Fruit fly (Drosophila melanogaster) whole organism, prepupa: ENCODE results near the gene Hasp.

Experiments used
- CG10631 ChIP-seq: fragments of 200-800 bp; sonication (Bioruptor generic); optimal IDR thresholded peaks from 2 replicates; lab custom pipeline; 2016; ENCODE audit warnings: missing biosample characterization, missing genetic modification characterization
- CG11762 ChIP-seq: fragments of 200-800 bp; sonication (Bioruptor generic); optimal IDR thresholded peaks from 3 replicates; lab custom pipeline; 2016; ENCODE audit warnings: missing biosample characterization, missing genetic modification characterization; ENCODE audit not compliant: insufficient read depth
- CG34406 ChIP-seq: fragments of 200-800 bp; sonication (Bioruptor generic); optimal IDR thresholded peaks from 3 replicates; lab custom pipeline; 2016; ENCODE audit warnings: missing biosample characterization, missing genetic modification characterization
- CG7368 ChIP-seq: fragments of 200-800 bp; sonication (Bioruptor generic); optimal IDR thresholded peaks from 3 replicates; lab custom pipeline; 2016; ENCODE audit warnings: missing biosample characterization, missing genetic modification characterization
- Hr39 ChIP-seq: fragments of 200-800 bp; sonication (Bioruptor generic); optimal IDR thresholded peaks from 2 replicates; lab custom pipeline; 2016; ENCODE audit warnings: missing biosample characterization, missing genetic modification characterization
- Lpt ChIP-seq: fragments of 200-800 bp; sonication (Bioruptor generic); optimal IDR thresholded peaks from 3 replicates; lab custom pipeline; 2016; ENCODE audit warnings: missing biosample characterization, missing genetic modification characterization
- Met ChIP-seq: fragments of 200-800 bp; sonication (Bioruptor generic); optimal IDR thresholded peaks from 3 replicates; lab custom pipeline; 2016; ENCODE audit warnings: missing biosample characterization, missing genetic modification characterization
- Smox ChIP-seq: fragments of 200-800 bp; sonication (Bioruptor generic); optimal IDR thresholded peaks from 3 replicates; lab custom pipeline; 2016; ENCODE audit warnings: missing biosample characterization, missing genetic modification characterization
- ss ChIP-seq, 2 experiments: fragments of 200-800 bp; sonication (Bioruptor generic); optimal IDR thresholded peaks; 2 replicates in 1 of 2; 3 replicates in 1 of 2; lab custom pipeline; 2017 to 2018; ENCODE audit warnings: mild to moderate bottlenecking in 2 of 2, missing biosample characterization in 2 of 2, missing genetic modification characterization in 2 of 2, moderate library complexity in 1 of 2

DNA sequence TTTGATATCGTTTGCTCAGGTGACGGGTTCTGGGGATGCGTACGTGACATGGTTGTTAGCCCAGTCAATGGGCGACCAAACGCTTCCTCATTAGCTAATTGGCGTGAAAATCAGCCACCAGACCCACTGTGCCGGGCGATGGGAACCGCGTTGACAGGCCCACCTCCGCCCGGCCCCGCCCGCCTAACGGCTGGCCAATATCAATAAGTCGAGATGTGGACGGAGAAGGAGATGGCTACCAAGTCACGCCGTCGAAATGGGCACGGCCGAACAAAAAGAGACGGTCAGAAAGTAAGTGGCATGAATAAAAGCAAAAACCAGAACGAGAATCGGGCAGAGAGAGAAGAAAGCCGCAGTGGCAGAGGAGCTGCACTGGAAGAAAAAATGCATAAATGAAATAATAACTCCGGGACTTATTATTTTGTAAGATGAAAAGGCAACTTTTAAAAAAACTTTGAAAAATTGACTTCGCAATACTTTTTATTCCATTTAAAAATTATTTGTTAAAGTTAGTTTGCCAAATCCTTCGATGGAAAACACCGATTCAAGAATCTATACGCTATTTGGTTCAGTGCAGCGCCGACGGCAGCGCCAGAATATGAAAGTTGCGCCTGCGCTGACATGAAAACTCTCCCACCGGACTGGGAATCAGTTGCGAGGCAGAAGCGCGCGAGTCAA is 20.9 kb upstream of the Hasp start, which contains the start of gene CG13082:
- peak; percentile 50 to 74 for TF ChIP-seq ss (GFP tag; optimal IDR thresholded peaks at IDR 0.05; lab: Kevin White, UChicago)
- peak; percentile 87 for TF ChIP-seq CG10631 (GFP tag; lab: Kevin White, UChicago)
- peak; percentile 97 for TF ChIP-seq Met (GFP tag; lab: Kevin White, UChicago)
- peak; percentile 88 for TF ChIP-seq Lpt (GFP tag; lab: Kevin White, UChicago)
- TF ChIP-seq Smox = peak; percentile 96
- TF ChIP-seq Hr39 = peak; percentile 96
- peak; percentile 67 for TF ChIP-seq CG7368 (GFP tag; lab: Kevin White, UChicago)
- peak; percentile 88 for TF ChIP-seq CG11762 (GFP tag; lab: Kevin White, UChicago)
- TF ChIP-seq CG34406 (GFP tag; lab: Kevin White, UChicago) = peak; percentile 91
